Worm (Caenorhabditis elegans) whole organism, L2 larva: ENCODE data around the gene odd-2.

Experiments
- ceh-82 ChIP-seq: fragments of 150-350 bp; optimal IDR thresholded peaks from 2 replicates; lab custom pipeline; 2014; ENCODE audit warnings: missing biosample characterization, missing genetic modification characterization
- gmeb-1 ChIP-seq: fragments of 150-350 bp; optimal IDR thresholded peaks from 2 replicates; lab custom pipeline; 2014; ENCODE audit warnings: missing biosample characterization, missing genetic modification characterization
- mbf-1 ChIP-seq: sonication (generic microtip); optimal IDR thresholded peaks from 2 replicates; lab custom pipeline; 2017; ENCODE audit warnings: missing biosample characterization, missing genetic modification characterization
- nhr-12 ChIP-seq: fragments of 150-350 bp; optimal IDR thresholded peaks from 2 replicates; lab custom pipeline; 2014; ENCODE audit warnings: missing biosample characterization, missing genetic modification characterization
- sma-3 ChIP-seq: sonication (generic microtip); optimal IDR thresholded peaks from 2 replicates; lab custom pipeline; 2016; ENCODE audit warnings: missing genetic modification reagents, missing genetic modification characterization, missing compliant biosample characterization
- unc-55 ChIP-seq: fragments of 150-350 bp; sonication (generic microtip); optimal IDR thresholded peaks from 3 replicates; lab custom pipeline; 2014; ENCODE audit warnings: missing biosample characterization, missing genetic modification reagents, missing genetic modification characterization

- TF ChIP-seq nhr-12 (no peak), ceh-82 (tag; lab: Kevin White, UChicago) (no peak), mbf-1 (tag; lab: Kevin White, UChicago) (no peak), gmeb-1 (tag; lab: Kevin White, UChicago) (no peak), unc-55 (GFP tag; lab: Kevin White, UChicago) (no peak), sma-3 (GFP tag; lab: Kevin White, UChicago) (no peak)
Observed at ce11 chrX:6189955-6190354, 29.6 kb upstream of the odd-2 start, which contains the start of gene T13C5.9.
